Fruit fly (Drosophila melanogaster) whole organism: Measurements from ENCODE around the gene Use1.

Experiments used
- CG8478 ChIP-seq: fragments of >200 bp; optimal IDR thresholded peaks from 2 replicates; lab custom pipeline; 2018; ENCODE audit warnings: inconsistent platforms
- Dll ChIP-seq: fragments of >200 bp; optimal IDR thresholded peaks from 2 replicates; lab custom pipeline; 2017
- EcR ChIP-seq, 2 experiments: fragments of >200 bp; optimal IDR thresholded peaks; 2 replicates each; lab custom pipeline; 2017; ENCODE audit warnings: missing biosample characterization in 2 of 2, missing genetic modification characterization in 2 of 2, missing genetic modification reagents in 2 of 2
- pan ChIP-seq: fragments of >200 bp; optimal IDR thresholded peaks from 2 replicates; lab custom pipeline; 2017
- psq ChIP-seq: fragments of >200 bp; optimal IDR thresholded peaks from 2 replicates; lab custom pipeline; 2017
- usp ChIP-seq: fragments of >200 bp; optimal IDR thresholded peaks from 2 replicates; lab custom pipeline; 2017; ENCODE audit warnings: missing biosample characterization, missing genetic modification characterization, mixed read lengths

DNA sequence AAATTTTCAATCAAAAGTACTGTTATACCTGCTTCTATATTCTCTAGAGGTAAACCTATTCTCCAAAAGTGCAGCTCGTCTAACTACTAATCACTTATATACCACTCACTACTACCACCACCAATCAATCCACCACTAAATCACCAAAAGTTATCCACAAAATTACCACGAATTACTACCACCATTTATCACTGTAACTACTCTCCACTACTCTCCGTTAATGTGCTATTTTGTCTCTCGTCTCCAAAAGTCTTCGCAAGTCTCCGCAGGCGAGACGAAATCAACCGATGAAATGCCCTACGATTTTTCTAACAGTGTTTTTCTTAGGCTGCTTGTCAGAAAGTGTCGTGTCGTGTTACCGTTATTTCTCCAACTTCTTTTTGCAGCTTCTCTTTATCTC is 5.0 kb upstream of the Use1 start:
- TF ChIP-seq psq (no peak), EcR (GFP tag; optimal IDR thresholded peaks at IDR 0.05; lab: Kevin White, UChicago) (no peak), pan (lab: Kevin White, UChicago) (no peak), usp (GFP tag; lab: Kevin White, UChicago) (no peak), CG8478 (lab: Kevin White, UChicago) (no peak), Dll (lab: Kevin White, UChicago) (no peak)
